Fruit fly (Drosophila melanogaster): Measurements from ENCODE around the gene Fer1.

The Fer1 gene

dm6 chr3R:7124109-7124639, 11.8 kb upstream of the Fer1 start, which contains the start of the genes Alh and CG10098 (continued):
- TF ChIP-seq MTF-1 (GFP tag; optimal IDR thresholded peaks at IDR 0.05; ENCODE audit: borderline replicate concordance) (no peak), Eip74EF (GFP tag; optimal IDR thresholded peaks at IDR 0.05) (peak in 1 of 2 experiments; percentile 44), CG11093 (GFP tag; IDR thresholded peaks at IDR 0.05) (peak; percentile 75; the same call in 1 of the 3 replicates), Six4 (GFP tag; optimal IDR thresholded peaks at IDR 0.05) (peak; percentile 70), Sox102F (GFP tag; optimal IDR thresholded peaks at IDR 0.05) (peak; percentile 80), Asciz (GFP tag; optimal IDR thresholded peaks at IDR 0.05) (peak; percentile 60), CG31388 (GFP tag; optimal IDR thresholded peaks at IDR 0.05) (peak; percentile 61), CG5180 (GFP tag; optimal IDR thresholded peaks at IDR 0.05) (peak; percentile 40), br (optimal IDR thresholded peaks at IDR 0.05) (no peak), ken (GFP tag; IDR thresholded peaks at IDR 0.05) (peak; percentile 87), CG12659 (GFP tag; optimal IDR thresholded peaks at IDR 0.05) (peak; percentile 86), eyg (GFP tag; optimal IDR thresholded peaks at IDR 0.05) (peak; percentile 69), salm (tag; optimal IDR thresholded peaks at IDR 0.05) (no peak), chm (GFP tag; IDR thresholded peaks at IDR 0.05) (no peak; the same call in 1 of the 2 replicates), CG2678 (tag; optimal IDR thresholded peaks at IDR 0.05) (peak; percentile 84), pnt (GFP tag; optimal IDR thresholded peaks at IDR 0.05) (peak; percentile 91), dmrt11E (tag; optimal IDR thresholded peaks at IDR 0.05) (peak; percentile 77), CG14014 (GFP tag; IDR thresholded peaks at IDR 0.05) (peak; percentile 83), Nf-YB (GFP tag; optimal IDR thresholded peaks at IDR 0.05) (peak; percentile 34), Doc3 (GFP tag; IDR thresholded peaks at IDR 0.05; ENCODE audit: partially characterized antibody) (peak; percentile 65), CG8359 (GFP tag; optimal IDR thresholded peaks at IDR 0.05; ENCODE audit: borderline replicate concordance) (no peak), CG17612 (GFP tag; IDR thresholded peaks at IDR 0.05) (peak; percentile 47; the same call in 1 of the 2 replicates), tin (GFP tag; optimal IDR thresholded peaks at IDR 0.05) (peak; percentile 92), CG33557 (GFP tag; optimal IDR thresholded peaks at IDR 0.05) (peak; percentile 72), CG3726 (GFP tag; IDR thresholded peaks at IDR 0.05) (peak; percentile 69; the same call in 2 of the 3 replicates), CG3281 (GFP tag; optimal IDR thresholded peaks at IDR 0.05) (peak; percentile 71), Hmr (GFP tag; optimal IDR thresholded peaks at IDR 0.05) (peak; percentile 84), HmgD (GFP tag; optimal IDR thresholded peaks at IDR 0.05) (peak; percentile 58), CG15696 (tag; optimal IDR thresholded peaks at IDR 0.05) (peak; percentile 87), NfI (GFP tag; optimal IDR thresholded peaks at IDR 0.05) (peak; percentile 82), trh (GFP tag; optimal IDR thresholded peaks at IDR 0.05) (peak; percentile 18), CG12071 (GFP tag; optimal IDR thresholded peaks at IDR 0.05) (no peak), sd (tag; optimal IDR thresholded peaks at IDR 0.05) (no peak), CG31365 (tag; optimal IDR thresholded peaks at IDR 0.05) (no peak), zfh1 (GFP tag; IDR thresholded peaks at IDR 0.05) (peak; percentile 66; the same call in 1 of the 3 replicates), CG17829 (tag; optimal IDR thresholded peaks at IDR 0.05) (peak; percentile 78), Poxn (GFP tag; IDR thresholded peaks at IDR 0.05) (peak; percentile 43; the same call in 1 of the 2 replicates), CG3847 (GFP tag; IDR thresholded peaks at IDR 0.05) (peak; percentile 82), stc (GFP tag; IDR thresholded peaks at IDR 0.05) (peak; percentile 32; the same call in 1 of the 2 replicates), zen (tag; optimal IDR thresholded peaks at IDR 0.05) (peak; percentile 88), CG8089 (GFP tag; optimal IDR thresholded peaks at IDR 0.05) (peak; percentile 67), CG12219 (GFP tag; optimal IDR thresholded peaks at IDR 0.05) (peak; percentile 34), crc (GFP tag; optimal IDR thresholded peaks at IDR 0.05) (peak; percentile 39), Doc2 (GFP tag; IDR thresholded peaks at IDR 0.05) (no peak), sug (tag; optimal IDR thresholded peaks at IDR 0.05) (peak; percentile 86), abd-A (tag; optimal IDR thresholded peaks at IDR 0.05) (no peak), CG1832 (GFP tag; optimal IDR thresholded peaks at IDR 0.05) (no peak), ab (GFP tag; optimal IDR thresholded peaks at IDR 0.05) (peak; percentile 83), Dek (tag; optimal IDR thresholded peaks at IDR 0.05) (peak; percentile 80)

Data from whole organism, embryonic.